Worm (Caenorhabditis elegans): ENCODE measurements around the gene fat-5.

DNA sequence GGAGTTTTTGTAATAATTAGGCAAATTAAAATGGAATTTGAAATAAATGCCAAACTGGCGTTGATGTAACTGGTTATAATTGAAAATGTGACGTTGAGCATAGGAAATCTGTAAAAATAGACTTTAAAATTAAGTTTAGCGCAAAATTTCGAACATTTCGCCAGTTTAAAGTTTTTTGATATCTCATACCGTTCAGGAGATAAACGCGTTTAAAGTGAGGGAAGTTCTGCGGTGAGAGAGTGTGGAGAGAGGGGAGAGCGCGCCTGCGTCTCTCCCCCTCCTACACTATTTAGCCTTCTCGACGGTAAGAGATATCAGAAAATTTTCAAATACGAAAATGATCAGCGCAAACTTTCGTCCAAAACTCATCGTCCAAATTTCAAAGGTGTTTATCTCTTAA, 48.3 kb upstream of the fat-5 start, which contains the start of gene str-92:
- TF ChIP-seq lim-6 (tag; optimal IDR thresholded peaks at IDR 0.05) (no peak), nhr-11 (tag; optimal IDR thresholded peaks at IDR 0.05) (no peak)

Data from whole organism, late embryonic.